Fruit fly (Drosophila melanogaster) whole organism, adult: Measurements from ENCODE around the gene RecQ4.

ENCODE experiments used
- Hr96 ChIP-seq: fragments of 200-800 bp; sonication (Bioruptor generic); optimal IDR thresholded peaks from 2 replicates; lab custom pipeline; 2016; ENCODE audit warnings: missing biosample characterization, missing genetic modification characterization
- cic ChIP-seq: fragments of 200-800 bp; sonication (Bioruptor generic); optimal IDR thresholded peaks from 2 replicates; lab custom pipeline; 2017; ENCODE audit warnings: missing biosample characterization, mild to moderate bottlenecking, missing genetic modification characterization, moderate library complexity
- cnc ChIP-seq, 2 experiments: fragments of >200 bp; optimal IDR thresholded peaks; 2 replicates each; lab custom pipeline; 2017
- ovo ChIP-seq: fragments of 200-800 bp; sonication (Bioruptor generic); optimal IDR thresholded peaks from 2 replicates; lab custom pipeline; 2016; ENCODE audit warnings: missing biosample characterization, missing genetic modification characterization
- tj ChIP-seq: fragments of 200-800 bp; sonication (Bioruptor generic); optimal IDR thresholded peaks from 3 replicates; lab custom pipeline; 2017; ENCODE audit warnings: missing biosample characterization, mild to moderate bottlenecking, missing genetic modification characterization, moderate library complexity

DNA sequence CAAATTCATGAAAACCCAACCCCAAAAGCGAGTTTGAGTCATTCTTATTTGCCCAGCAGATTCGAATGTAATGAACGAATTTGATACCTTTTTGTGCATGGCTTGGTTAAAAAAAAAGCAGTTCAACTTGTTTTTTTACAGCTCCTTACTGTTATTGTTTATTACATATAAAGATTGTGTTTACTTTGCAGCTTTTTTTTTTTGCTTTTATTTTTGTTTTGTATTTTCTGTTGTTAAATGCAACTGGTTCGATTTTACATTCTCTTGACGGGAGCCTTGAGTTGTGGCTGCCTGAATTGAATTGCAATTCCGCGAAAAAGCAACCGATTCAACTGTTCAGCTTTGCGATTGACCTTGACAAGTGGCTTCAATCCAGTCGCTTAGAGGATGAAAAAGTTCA, 21.2 kb downstream of the RecQ4 start:
- TF ChIP-seq tj = peak; percentile 76
- no peak for TF ChIP-seq cnc (optimal IDR thresholded peaks at IDR 0.05; lab: Kevin White, UChicago)
- TF ChIP-seq ovo = no peak
- TF ChIP-seq cic = no peak
- no peak for TF ChIP-seq Hr96
